Worm (Caenorhabditis elegans): Measurements from ENCODE around the gene D1005.4.

Gene D1005.4

ce11 chrX:1446593-1447141 is 39.0 kb downstream of the D1005.4 start, which contains the start of gene zfp-3:
Gene zfp-3, minus strand, starts transcription at chrX:1446643.
- TF ChIP-seq T22C8.4 (GFP tag; IDR thresholded peaks at IDR 0.05) (peak; percentile 85), med-1 (GFP tag; optimal IDR thresholded peaks at IDR 0.05; ENCODE audit: insufficient read depth) (no peak), ref-1 (GFP tag; conservative IDR thresholded peaks at IDR 0.05) (no peak), cog-1 (tag; optimal IDR thresholded peaks at IDR 0.05) (peak; percentile 86)

ce11 chrX:1445696-1446095 is 39.9 kb downstream of the D1005.4 start:
- TF ChIP-seq flt-1 (GFP tag; IDR thresholded peaks at IDR 0.05) (no peak), cog-1 (tag; optimal IDR thresholded peaks at IDR 0.05) (no peak), ztf-23 (GFP tag; IDR thresholded peaks at IDR 0.05) (no peak), tab-1 (GFP tag; IDR thresholded peaks at IDR 0.05) (no peak), ref-1 (GFP tag; conservative IDR thresholded peaks at IDR 0.05) (no peak), ztf-29 (GFP tag; IDR thresholded peaks at IDR 0.05) (no peak), med-1 (GFP tag; optimal IDR thresholded peaks at IDR 0.05; ENCODE audit: insufficient read depth) (no peak), klf-2 (GFP tag; conservative IDR thresholded peaks at IDR 0.05) (no peak), T22C8.4 (GFP tag; IDR thresholded peaks at IDR 0.05) (no peak)

- TF ChIP-seq flt-1 (GFP tag; IDR thresholded peaks at IDR 0.05) (no peak), ztf-23 (GFP tag; IDR thresholded peaks at IDR 0.05) (0 out of 2 replicates have a peak, but pooled peaks have one; percentile 4)
Observed at ce11 chrX:1443556-1444243, 41.9 kb downstream of the D1005.4 start.

- TF ChIP-seq ztf-23 (GFP tag; IDR thresholded peaks at IDR 0.05), result no peak
- TF ChIP-seq flt-1 (GFP tag; IDR thresholded peaks at IDR 0.05), result no peak
- TF ChIP-seq med-1 (GFP tag; optimal IDR thresholded peaks at IDR 0.05; ENCODE audit: insufficient read depth), result peak; percentile 0
- TF ChIP-seq ref-1 (GFP tag; conservative IDR thresholded peaks at IDR 0.05), result no peak
- no peak for TF ChIP-seq T22C8.4 (GFP tag; IDR thresholded peaks at IDR 0.05)
- TF ChIP-seq tab-1 (GFP tag; IDR thresholded peaks at IDR 0.05), result no peak
- TF ChIP-seq klf-2 (GFP tag; conservative IDR thresholded peaks at IDR 0.05), result no peak
- no peak for TF ChIP-seq ztf-29 (GFP tag; IDR thresholded peaks at IDR 0.05)
Observed at ce11 chrX:1441602-1442183, 43.9 kb downstream of the D1005.4 start.

ce11 chrX:1440161-1440560 is 45.5 kb downstream of the D1005.4 start, which contains the start of gene sedl-1:
Gene sedl-1, minus strand, starts transcription at chrX:1440261.
- TF ChIP-seq tab-1 (GFP tag; IDR thresholded peaks at IDR 0.05) (no peak), med-1 (GFP tag; optimal IDR thresholded peaks at IDR 0.05; ENCODE audit: insufficient read depth) (no peak), ztf-23 (GFP tag; IDR thresholded peaks at IDR 0.05) (no peak), T22C8.4 (GFP tag; IDR thresholded peaks at IDR 0.05) (no peak), flt-1 (GFP tag; IDR thresholded peaks at IDR 0.05) (no peak), klf-2 (GFP tag; conservative IDR thresholded peaks at IDR 0.05) (no peak), ztf-29 (GFP tag; IDR thresholded peaks at IDR 0.05) (no peak), ref-1 (GFP tag; conservative IDR thresholded peaks at IDR 0.05) (no peak), cog-1 (tag; optimal IDR thresholded peaks at IDR 0.05) (no peak)

- TF ChIP-seq ztf-23 (GFP tag; IDR thresholded peaks at IDR 0.05) (no peak), tab-1 (GFP tag; IDR thresholded peaks at IDR 0.05) (no peak), T22C8.4 (GFP tag; IDR thresholded peaks at IDR 0.05) (no peak), ztf-29 (GFP tag; IDR thresholded peaks at IDR 0.05) (no peak), med-1 (GFP tag; optimal IDR thresholded peaks at IDR 0.05; ENCODE audit: insufficient read depth) (no peak), cog-1 (tag; optimal IDR thresholded peaks at IDR 0.05) (no peak), klf-2 (GFP tag; conservative IDR thresholded peaks at IDR 0.05) (no peak), flt-1 (GFP tag; IDR thresholded peaks at IDR 0.05) (no peak), ref-1 (GFP tag; conservative IDR thresholded peaks at IDR 0.05) (no peak)
Observed at ce11 chrX:1438925-1439324, 46.7 kb downstream of the D1005.4 start.

- TF ChIP-seq tab-1 (GFP tag; IDR thresholded peaks at IDR 0.05), result no peak
- TF ChIP-seq ref-1 (GFP tag; conservative IDR thresholded peaks at IDR 0.05), result no peak
- TF ChIP-seq klf-2 (GFP tag; conservative IDR thresholded peaks at IDR 0.05), result no peak
- no peak for TF ChIP-seq T22C8.4 (GFP tag; IDR thresholded peaks at IDR 0.05)
- TF ChIP-seq ztf-29 (GFP tag; IDR thresholded peaks at IDR 0.05), result no peak
- TF ChIP-seq cog-1 (tag; optimal IDR thresholded peaks at IDR 0.05), result no peak
- no peak for TF ChIP-seq flt-1 (GFP tag; IDR thresholded peaks at IDR 0.05)
- no peak for TF ChIP-seq ztf-23 (GFP tag; IDR thresholded peaks at IDR 0.05)
- no peak for TF ChIP-seq med-1 (GFP tag; optimal IDR thresholded peaks at IDR 0.05; ENCODE audit: insufficient read depth)
Observed at ce11 chrX:1437097-1437496, 48.5 kb downstream of the D1005.4 start.

Data from whole organism, midembryonic.